Worm (Caenorhabditis elegans) whole organism, L4 larva: ENCODE results near the gene C45G9.6.

Experiments used
- F26F4.8 ChIP-seq: fragments of 200-800 bp; sonication (Bioruptor generic); conservative IDR thresholded peaks from 2 replicates; pipeline ENCODE4 v1.3.6; 2022; ENCODE audit warnings: missing genetic modification characterization, missing compliant biosample characterization
- ZK337.2 ChIP-seq: fragments of 200-800 bp; sonication (Bioruptor generic); IDR thresholded peaks from 2 replicates; pipeline ENCODE4 v1.3.6; 2022; ENCODE audit warnings: missing genetic modification reagents, missing genetic modification characterization, missing compliant biosample characterization
- ZK546.5 ChIP-seq, 2 experiments: sonication (generic microtip); optimal IDR thresholded peaks; 2 replicates each; lab custom pipeline; 2017; ENCODE audit warnings: missing biosample characterization in 2 of 2, missing genetic modification characterization in 2 of 2
- aha-1 ChIP-seq: fragments of 150-350 bp; peaks from one replicate; lab custom pipeline; 2014; ENCODE audit warnings: missing biosample characterization, missing genetic modification characterization
- aly-2 ChIP-seq: sonication (generic microtip); optimal IDR thresholded peaks from 2 replicates; lab custom pipeline; 2018; ENCODE audit warnings: missing biosample characterization, missing genetic modification characterization
- ama-1 ChIP-seq: fragments of 150-350 bp; optimal IDR thresholded peaks from 2 replicates; lab custom pipeline; 2014; ENCODE audit warnings: inconsistent platforms, mixed read lengths
- ceh-28 ChIP-seq: fragments of 150-350 bp; optimal IDR thresholded peaks from 2 replicates; lab custom pipeline; 2014; ENCODE audit warnings: missing biosample characterization, missing genetic modification reagents, missing genetic modification characterization
- ceh-44 ChIP-seq: fragments of 200-800 bp; sonication (Bioruptor generic); IDR thresholded peaks from 2 replicates; pipeline ENCODE4 v1.3.6; 2022; ENCODE audit warnings: missing genetic modification reagents, missing genetic modification characterization, missing compliant biosample characterization
- ceh-82 ChIP-seq: sonication (generic microtip); optimal IDR thresholded peaks from 2 replicates; lab custom pipeline; 2017; ENCODE audit warnings: missing biosample characterization, missing genetic modification characterization
- cey-2 ChIP-seq: sonication (generic microtip); optimal IDR thresholded peaks from 3 replicates; lab custom pipeline; 2017; ENCODE audit warnings: missing genetic modification characterization, mild to moderate bottlenecking, missing compliant biosample characterization, antibody characterized with exemption, borderline replicate concordance; ENCODE audit not compliant: insufficient read depth
- daf-16 ChIP-seq, 3 experiments: sonication (generic microtip); optimal IDR thresholded peaks; 2 replicates each; lab custom pipeline; 2016 to 2017; ENCODE audit warnings: missing genetic modification characterization in 3 of 3, missing genetic modification reagents in 3 of 3, mild to moderate bottlenecking in 2 of 3, missing compliant biosample characterization in 2 of 3, missing biosample characterization in 1 of 3, moderate library complexity in 1 of 3
- dmd-6 ChIP-seq: fragments of 200-800 bp; sonication (Bioruptor generic); IDR thresholded peaks from 2 replicates; pipeline ENCODE4 v1.3.6; 2022; ENCODE audit warnings: missing genetic modification reagents, missing genetic modification characterization, missing compliant biosample characterization
- dpl-1 ChIP-seq: fragments of 150-350 bp; optimal IDR thresholded peaks from 2 replicates; lab custom pipeline; 2014; ENCODE audit warnings: missing biosample characterization, missing genetic modification reagents, missing genetic modification characterization
- dve-1 ChIP-seq: sonication (generic microtip); optimal IDR thresholded peaks from 2 replicates; lab custom pipeline; 2017; ENCODE audit warnings: antibody characterized with exemption, mild to moderate bottlenecking, missing genetic modification characterization, missing compliant biosample characterization; ENCODE audit not compliant: insufficient read depth
- egl-43 ChIP-seq: fragments of 200-800 bp; sonication (Bioruptor generic); IDR thresholded peaks from 2 replicates; pipeline ENCODE4 v1.3.6; 2022; ENCODE audit warnings: missing genetic modification reagents, missing genetic modification characterization, missing compliant biosample characterization
- hlh-11 ChIP-seq: fragments of 200-800 bp; sonication (Bioruptor generic); optimal IDR thresholded peaks from 2 replicates; lab custom pipeline; 2018; ENCODE audit warnings: mild to moderate bottlenecking, missing genetic modification characterization, missing compliant biosample characterization
- hlh-30 ChIP-seq: sonication (generic microtip); optimal IDR thresholded peaks from 2 replicates; lab custom pipeline; 2017; ENCODE audit warnings: antibody characterized with exemption, mild to moderate bottlenecking, missing genetic modification characterization, missing compliant biosample characterization; ENCODE audit not compliant: insufficient read depth
- hmg-1.1 ChIP-seq: fragments of 200-800 bp; sonication (Bioruptor generic); IDR thresholded peaks from 2 replicates; pipeline ENCODE4 v1.3.6; 2022; ENCODE audit warnings: missing genetic modification reagents, missing genetic modification characterization, missing compliant biosample characterization
- lin-13 ChIP-seq: fragments of 150-350 bp; optimal IDR thresholded peaks from 2 replicates; lab custom pipeline; 2014; ENCODE audit warnings: missing biosample characterization, missing genetic modification reagents, missing genetic modification characterization
- lin-38 ChIP-seq: fragments of 200-800 bp; sonication (Bioruptor generic); IDR thresholded peaks from 2 replicates; pipeline ENCODE4 v1.3.6; 2022; ENCODE audit warnings: missing genetic modification reagents, missing genetic modification characterization, missing compliant biosample characterization
- lin-39 ChIP-seq: fragments of 150-350 bp; optimal IDR thresholded peaks from 2 replicates; lab custom pipeline; 2014; ENCODE audit warnings: missing biosample characterization, missing genetic modification reagents, missing genetic modification characterization
- lir-3 ChIP-seq: sonication (generic microtip); optimal IDR thresholded peaks from 2 replicates; lab custom pipeline; 2016; ENCODE audit warnings: mild to moderate bottlenecking, missing genetic modification characterization, missing compliant biosample characterization
- lsy-2 ChIP-seq, 2 experiments: fragments of 150-350 bp in 1 of 2; sonication (generic microtip) in 1 of 2; optimal IDR thresholded peaks; 2 replicates each; lab custom pipeline; 2014 to 2017; ENCODE audit warnings: missing biosample characterization in 2 of 2, missing genetic modification characterization in 2 of 2
- madf-5 ChIP-seq, 2 experiments: fragments of 200-800 bp; sonication (Bioruptor generic); IDR thresholded peaks; 2 replicates each; pipeline ENCODE4 v1.3.6; 2022; ENCODE audit warnings: missing compliant biosample characterization in 2 of 2, missing genetic modification characterization in 2 of 2
- mdl-1 ChIP-seq, 2 experiments: fragments of 150-350 bp in 1 of 2; sonication (generic microtip) in 1 of 2; optimal IDR thresholded peaks; 2 replicates each; lab custom pipeline; 2014 to 2017; ENCODE audit warnings: missing biosample characterization in 2 of 2, missing genetic modification characterization in 2 of 2
- mdt-29 ChIP-seq: fragments of 200-800 bp; sonication (Bioruptor generic); IDR thresholded peaks from 2 replicates; pipeline ENCODE4 v1.3.6; 2022; ENCODE audit warnings: missing genetic modification reagents, missing genetic modification characterization, missing compliant biosample characterization
- mep-1 ChIP-seq: fragments of 150-350 bp; sonication (generic microtip); optimal IDR thresholded peaks from 3 replicates; lab custom pipeline; 2014; ENCODE audit warnings: missing biosample characterization, missing genetic modification characterization
- mes-2 ChIP-seq: sonication (generic microtip); optimal IDR thresholded peaks from 2 replicates; lab custom pipeline; 2016; ENCODE audit warnings: missing genotype, mild to moderate bottlenecking, missing genetic modification characterization, missing compliant biosample characterization; ENCODE audit not compliant: poor library complexity, severe bottlenecking
- nhr-10 ChIP-seq: fragments of 150-350 bp; optimal IDR thresholded peaks from 2 replicates; lab custom pipeline; 2014; ENCODE audit warnings: missing biosample characterization, missing genetic modification characterization
- nhr-11 ChIP-seq: fragments of 150-350 bp; optimal IDR thresholded peaks from 2 replicates; lab custom pipeline; 2014; ENCODE audit warnings: missing biosample characterization, missing genetic modification characterization
- nhr-25 ChIP-seq: sonication (generic microtip); optimal IDR thresholded peaks from 2 replicates; lab custom pipeline; 2017; ENCODE audit warnings: missing genetic modification characterization, mild to moderate bottlenecking, missing compliant biosample characterization, antibody characterized with exemption, moderate library complexity, borderline replicate concordance; ENCODE audit not compliant: insufficient read depth
- nhr-28 ChIP-seq: fragments of 150-350 bp; optimal IDR thresholded peaks from 2 replicates; lab custom pipeline; 2014; ENCODE audit warnings: missing biosample characterization, missing genetic modification characterization
- nhr-6 ChIP-seq: fragments of 150-350 bp; optimal IDR thresholded peaks from 2 replicates; lab custom pipeline; 2014; ENCODE audit warnings: missing biosample characterization, missing genetic modification characterization
- nhr-77 ChIP-seq: fragments of 150-350 bp; optimal IDR thresholded peaks from 2 replicates; lab custom pipeline; 2014; ENCODE audit warnings: missing biosample characterization, missing genetic modification characterization
- pha-4 ChIP-seq, 2 experiments: fragments of 150-350 bp in 1 of 2; fragments of 200-800 bp in 1 of 2; sonication (Bioruptor generic) in 1 of 2; IDR thresholded peaks in 1 of 2; optimal IDR thresholded peaks in 1 of 2; 2 replicates each; pipeline versions ENCODE4 v1.3.6 to Lab custom; 2014 to 2022; ENCODE audit warnings: missing genetic modification characterization in 2 of 2, missing genetic modification reagents in 2 of 2, missing biosample characterization in 1 of 2, missing compliant biosample characterization in 1 of 2
- rbr-2 ChIP-seq: sonication (generic microtip); optimal IDR thresholded peaks from 2 replicates; lab custom pipeline; 2016; ENCODE audit warnings: missing genotype, missing genetic modification characterization, missing compliant biosample characterization
- set-16 ChIP-seq: fragments of 200-800 bp; sonication (Bioruptor generic); IDR thresholded peaks from 2 replicates; pipeline ENCODE4 v1.3.6; 2022; ENCODE audit warnings: missing genetic modification reagents, missing genetic modification characterization, missing compliant biosample characterization
- skn-1 ChIP-seq: fragments of 150-350 bp; optimal IDR thresholded peaks from 2 replicates; lab custom pipeline; 2014; ENCODE audit warnings: missing biosample characterization, missing genetic modification characterization
- snpc-1.2 ChIP-seq: fragments of 200-800 bp; sonication (Bioruptor generic); IDR thresholded peaks from 2 replicates; pipeline ENCODE4 v1.3.6; 2022; ENCODE audit warnings: missing genetic modification reagents, missing genetic modification characterization, missing compliant biosample characterization
- unc-130 ChIP-seq: sonication (generic microtip); optimal IDR thresholded peaks from 2 replicates; lab custom pipeline; 2016; ENCODE audit warnings: missing genetic modification reagents, missing genetic modification characterization, missing compliant biosample characterization
- zfp-2 ChIP-seq: sonication (generic microtip); optimal IDR thresholded peaks from 2 replicates; lab custom pipeline; 2016; ENCODE audit warnings: mild to moderate bottlenecking, missing genetic modification characterization, missing compliant biosample characterization
- zip-2 ChIP-seq: fragments of 150-350 bp; optimal IDR thresholded peaks from 2 replicates; lab custom pipeline; 2014; ENCODE audit warnings: missing biosample characterization, missing genetic modification characterization

C45G9.6 gene

DNA sequence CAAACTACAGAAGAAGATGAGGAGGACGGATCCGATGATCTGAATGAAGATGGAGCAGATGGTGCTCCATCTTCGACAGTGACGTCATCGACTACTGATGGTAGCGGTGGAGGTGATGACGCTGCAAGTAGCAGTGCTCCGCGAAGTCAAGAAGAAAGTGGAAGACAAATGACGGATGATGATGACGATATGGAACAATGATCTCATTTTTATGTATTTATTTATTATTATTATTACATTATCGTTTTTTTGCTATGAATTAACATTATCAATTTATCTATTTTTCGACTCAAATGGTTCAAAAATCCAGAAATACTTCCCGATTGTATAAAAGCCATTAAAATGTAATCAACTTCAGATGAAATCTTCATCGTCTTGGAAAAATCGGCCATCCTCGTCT, 14.6 kb upstream of the C45G9.6 start, which contains the start of gene R144.3:
R144.3 (plus strand) TSS at position 301 of the 400 bp plus-strand sequence.
- no peak for TF ChIP-seq zfp-2 (tag; lab: Kevin White, UChicago)
- TF ChIP-seq aly-2 (tag; lab: Kevin White, UChicago) = no peak
- TF ChIP-seq F26F4.8 = no peak
- TF ChIP-seq lin-38 (GFP tag; lab: Robert Waterston, UW) = no peak
- no peak for TF ChIP-seq lin-39 (tag; lab: Kevin White, UChicago)
- TF ChIP-seq dmd-6 (GFP tag; lab: Robert Waterston, UW) = no peak
- TF ChIP-seq snpc-1.2 (GFP tag; lab: Robert Waterston, UW) = no peak
- no peak for TF ChIP-seq ceh-28 (tag; lab: Kevin White, UChicago)
- no peak for TF ChIP-seq egl-43 (GFP tag; lab: Robert Waterston, UW)
- no peak for TF ChIP-seq skn-1 (tag; lab: Kevin White, UChicago)
- no peak for TF ChIP-seq hlh-11
- TF ChIP-seq lir-3 = no peak
- TF ChIP-seq, all 104 proteins: peak for 0

DNA sequence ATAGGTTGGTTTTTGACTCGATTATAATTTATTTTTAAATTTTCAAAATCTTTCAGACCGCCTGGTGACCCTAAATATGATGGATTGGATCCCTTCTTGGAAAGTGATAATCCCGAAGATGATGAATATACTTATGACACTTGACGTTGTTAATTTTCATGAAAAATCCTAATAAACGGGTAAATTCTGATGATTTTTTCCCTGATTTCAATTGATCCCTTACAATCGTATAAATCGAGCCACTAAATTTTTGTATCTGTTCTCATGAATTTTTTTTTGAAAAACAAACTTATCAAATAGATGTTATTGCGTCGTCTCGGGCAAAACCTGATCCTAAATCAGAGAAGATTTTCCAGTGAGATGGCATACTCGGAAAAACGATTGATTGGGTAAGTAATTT, 13.3 kb upstream of the C45G9.6 start, which contains the start of gene R144.13:
R144.13 (plus strand) TSS at position 301 of the 400 bp plus-strand sequence.
- TF ChIP-seq aha-1 (tag; lab: Kevin White, UChicago) = peak; percentile 19
- no peak for TF ChIP-seq cey-2 (tag; lab: Kevin White, UChicago)

DNA sequence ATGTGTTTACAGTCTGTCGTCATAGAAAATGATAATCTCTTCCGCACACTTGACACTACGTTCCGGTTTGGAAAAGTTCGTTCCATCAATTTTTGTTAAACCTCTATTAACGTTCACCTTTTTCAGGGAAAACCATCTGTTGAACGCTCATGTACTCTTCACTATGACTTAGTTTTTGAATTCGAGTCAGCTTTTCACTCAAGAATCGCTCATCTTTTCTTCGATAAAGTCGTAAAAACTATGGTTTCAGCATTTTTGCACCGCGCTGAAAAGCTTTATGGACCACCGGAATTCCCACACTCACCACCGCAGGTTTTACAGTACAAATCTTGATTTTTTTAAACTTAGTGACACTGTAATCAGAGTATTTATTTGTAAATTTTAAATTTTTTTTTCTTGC, 12.6 kb upstream of the C45G9.6 start:
- TF ChIP-seq ceh-44 (GFP tag; lab: Robert Waterston, UW) = no peak
- TF ChIP-seq aha-1 (tag; lab: Kevin White, UChicago) = peak; percentile 92

DNA sequence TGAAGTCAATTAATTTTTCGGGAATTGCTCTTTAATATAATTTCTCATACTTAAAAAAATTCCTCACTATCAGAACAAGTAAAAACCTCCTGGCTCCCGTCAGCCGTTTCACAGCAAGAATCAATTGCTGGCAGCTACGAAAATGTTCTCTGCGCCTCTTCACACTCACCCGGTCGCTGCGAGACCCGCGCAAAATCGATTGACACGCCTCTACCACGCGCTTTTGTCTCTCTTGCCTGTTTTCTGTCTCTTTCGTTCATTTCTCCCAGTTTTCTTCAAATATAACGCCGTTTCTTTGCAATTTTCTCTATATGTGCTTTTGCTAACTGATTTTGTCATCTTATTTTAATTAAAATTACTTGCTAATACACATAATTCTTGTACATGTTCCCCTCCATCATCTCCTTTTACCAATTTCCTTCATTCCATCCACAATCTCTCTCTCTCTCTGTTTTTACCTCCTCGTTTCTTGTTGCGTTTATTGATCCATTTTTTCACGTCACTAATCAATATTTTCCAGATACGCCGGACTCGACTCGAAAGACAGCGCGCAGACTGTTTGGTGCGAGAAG, 11.8 kb upstream of the C45G9.6 start, which contains the start of gene pcf-11:
pcf-11 (plus strand) TSS at position 522 of the 572 bp plus-strand sequence.
- TF ChIP-seq nhr-77 (tag; lab: Kevin White, UChicago) = peak; percentile 52
- TF ChIP-seq nhr-6 (tag; lab: Kevin White, UChicago) = peak; percentile 50
- no peak for TF ChIP-seq daf-16 (GFP tag; optimal IDR thresholded peaks at IDR 0.05; lab: Kevin White, UChicago)
- peak; percentile 27 for TF ChIP-seq daf-16 (tag; optimal IDR thresholded peaks at IDR 0.05; lab: Kevin White, UChicago)
- TF ChIP-seq nhr-28 (tag; lab: Kevin White, UChicago) = peak; percentile 50
- peak; percentile 13; the same call in 1 of the 2 replicates for TF ChIP-seq dmd-6 (GFP tag; lab: Robert Waterston, UW)
- TF ChIP-seq hmg-1.1 (GFP tag; lab: Robert Waterston, UW) = peak; percentile 62
- peak; percentile 95 for TF ChIP-seq hlh-30 (tag; lab: Kevin White, UChicago)
- TF ChIP-seq ZK546.5 (tag; optimal IDR thresholded peaks at IDR 0.05; lab: Kevin White, UChicago) = no peak
- peak; percentile 75 for TF ChIP-seq mes-2 (tag; lab: Kevin White, UChicago)
- no peak for TF ChIP-seq nhr-25 (tag; lab: Kevin White, UChicago)
- TF ChIP-seq mep-1 = peak; percentile 64
- TF ChIP-seq mdt-29 (GFP tag; lab: Robert Waterston, UW) = 0 out of 2 replicates have a peak, but pooled peaks have one; percentile 6
- TF ChIP-seq ceh-82 (tag; lab: Kevin White, UChicago) = no peak
- TF ChIP-seq nhr-10 (tag; lab: Kevin White, UChicago) = no peak
- peak; percentile 90 for TF ChIP-seq ama-1 (lab: Kevin White, UChicago)
- TF ChIP-seq rbr-2 (tag; lab: Kevin White, UChicago) = peak; percentile 34
- TF ChIP-seq aha-1 (tag; lab: Kevin White, UChicago) = peak; percentile 86
- TF ChIP-seq lin-38 (GFP tag; lab: Robert Waterston, UW) = peak; percentile 50
- TF ChIP-seq pha-4 (GFP tag; IDR thresholded peaks at IDR 0.05; lab: Robert Waterston, UW) = no peak
- no peak for TF ChIP-seq pha-4 (tag; optimal IDR thresholded peaks at IDR 0.05; lab: Kevin White, UChicago)
- peak; percentile 24 to 65 for TF ChIP-seq lsy-2 (tag; optimal IDR thresholded peaks at IDR 0.05; lab: Kevin White, UChicago)
- no peak for TF ChIP-seq zip-2
- TF ChIP-seq ceh-28 (tag; lab: Kevin White, UChicago) = peak; percentile 58
- TF ChIP-seq set-16 (GFP tag; lab: Robert Waterston, UW) = peak; percentile 33; the same call in 1 of the 2 replicates
- peak; percentile 61 for TF ChIP-seq dpl-1
- TF ChIP-seq unc-130 (GFP tag; lab: Kevin White, UChicago) = peak; percentile 7
- TF ChIP-seq nhr-11 = peak; percentile 41
- TF ChIP-seq madf-5 (GFP tag; IDR thresholded peaks at IDR 0.05; lab: Robert Waterston, UW) = no peak
- TF ChIP-seq dve-1 (tag; lab: Kevin White, UChicago) = peak; percentile 53
- peak; percentile 64 for TF ChIP-seq hlh-11
- TF ChIP-seq ZK337.2 = no peak
- peak; percentile 68 for TF ChIP-seq lin-13 (GFP tag; lab: Kevin White, UChicago)
- peak; percentile 45 to 80 for TF ChIP-seq mdl-1 (tag; optimal IDR thresholded peaks at IDR 0.05; lab: Kevin White, UChicago)
